Worm (Caenorhabditis elegans) whole organism, L4 larva: ENCODE measurements around the gene ZK757.1.
A peak's percentile ranks its signal among the peaks of the same experiment; 100 is the strongest.

Experiments used
- F37D6.2 ChIP-seq: sonication (generic microtip); optimal IDR thresholded peaks from 2 replicates; lab custom pipeline; 2016; ENCODE audit warnings: mild to moderate bottlenecking, missing genetic modification characterization, missing compliant biosample characterization
- T26A8.4 ChIP-seq: fragments of 200-800 bp; sonication (Bioruptor generic); IDR thresholded peaks from 2 replicates; pipeline ENCODE4 v1.3.6; 2022; ENCODE audit warnings: missing genetic modification characterization, missing compliant biosample characterization
- Y5F2A.4 ChIP-seq: fragments of 200-800 bp; sonication (Bioruptor generic); optimal IDR thresholded peaks from 2 replicates; lab custom pipeline; 2018; ENCODE audit warnings: mild to moderate bottlenecking, missing genetic modification characterization, missing compliant biosample characterization
- Y75B8A.6 ChIP-seq: fragments of 200-800 bp; sonication (Bioruptor generic); IDR thresholded peaks from 2 replicates; pipeline ENCODE4 v1.3.6; 2022; ENCODE audit warnings: missing genetic modification reagents, missing genetic modification characterization, missing compliant biosample characterization
- ZK337.2 ChIP-seq: fragments of 200-800 bp; sonication (Bioruptor generic); IDR thresholded peaks from 2 replicates; pipeline ENCODE4 v1.3.6; 2022; ENCODE audit warnings: missing genetic modification reagents, missing genetic modification characterization, missing compliant biosample characterization
- aha-1 ChIP-seq: fragments of 150-350 bp; peaks from one replicate; lab custom pipeline; 2014; ENCODE audit warnings: missing biosample characterization, missing genetic modification characterization
- ceh-20 ChIP-seq: fragments of 200-800 bp; sonication (Bioruptor generic); IDR thresholded peaks from 2 replicates; pipeline ENCODE4 v1.3.6; 2022; ENCODE audit warnings: missing genetic modification reagents, missing genetic modification characterization, missing compliant biosample characterization
- ces-1 ChIP-seq: fragments of 150-350 bp; sonication (generic microtip); optimal IDR thresholded peaks from 4 replicates; lab custom pipeline; 2014; ENCODE audit warnings: missing biosample characterization, missing genetic modification reagents, missing genetic modification characterization
- cey-2 ChIP-seq: sonication (generic microtip); optimal IDR thresholded peaks from 3 replicates; lab custom pipeline; 2017; ENCODE audit warnings: missing genetic modification characterization, mild to moderate bottlenecking, missing compliant biosample characterization, antibody characterized with exemption, borderline replicate concordance; ENCODE audit not compliant: insufficient read depth
- daf-16 ChIP-seq, 3 experiments: sonication (generic microtip); optimal IDR thresholded peaks; 2 replicates each; lab custom pipeline; 2016 to 2017; ENCODE audit warnings: missing genetic modification characterization in 3 of 3, missing genetic modification reagents in 3 of 3, mild to moderate bottlenecking in 2 of 3, missing compliant biosample characterization in 2 of 3, missing biosample characterization in 1 of 3, moderate library complexity in 1 of 3
- dmd-6 ChIP-seq: fragments of 200-800 bp; sonication (Bioruptor generic); IDR thresholded peaks from 2 replicates; pipeline ENCODE4 v1.3.6; 2022; ENCODE audit warnings: missing genetic modification reagents, missing genetic modification characterization, missing compliant biosample characterization
- dpl-1 ChIP-seq: fragments of 150-350 bp; optimal IDR thresholded peaks from 2 replicates; lab custom pipeline; 2014; ENCODE audit warnings: missing biosample characterization, missing genetic modification reagents, missing genetic modification characterization
- dve-1 ChIP-seq: sonication (generic microtip); optimal IDR thresholded peaks from 2 replicates; lab custom pipeline; 2017; ENCODE audit warnings: antibody characterized with exemption, mild to moderate bottlenecking, missing genetic modification characterization, missing compliant biosample characterization; ENCODE audit not compliant: insufficient read depth
- fkh-10 ChIP-seq: fragments of 150-350 bp; optimal IDR thresholded peaks from 2 replicates; lab custom pipeline; 2014; ENCODE audit warnings: missing biosample characterization, missing genetic modification reagents, missing genetic modification characterization
- hlh-11 ChIP-seq: fragments of 200-800 bp; sonication (Bioruptor generic); optimal IDR thresholded peaks from 2 replicates; lab custom pipeline; 2018; ENCODE audit warnings: mild to moderate bottlenecking, missing genetic modification characterization, missing compliant biosample characterization
- hmg-1.1 ChIP-seq: fragments of 200-800 bp; sonication (Bioruptor generic); IDR thresholded peaks from 2 replicates; pipeline ENCODE4 v1.3.6; 2022; ENCODE audit warnings: missing genetic modification reagents, missing genetic modification characterization, missing compliant biosample characterization
- lin-13 ChIP-seq: fragments of 150-350 bp; optimal IDR thresholded peaks from 2 replicates; lab custom pipeline; 2014; ENCODE audit warnings: missing biosample characterization, missing genetic modification reagents, missing genetic modification characterization
- lin-38 ChIP-seq: fragments of 200-800 bp; sonication (Bioruptor generic); IDR thresholded peaks from 2 replicates; pipeline ENCODE4 v1.3.6; 2022; ENCODE audit warnings: missing genetic modification reagents, missing genetic modification characterization, missing compliant biosample characterization
- lin-39 ChIP-seq: fragments of 150-350 bp; optimal IDR thresholded peaks from 2 replicates; lab custom pipeline; 2014; ENCODE audit warnings: missing biosample characterization, missing genetic modification reagents, missing genetic modification characterization
- lsy-2 ChIP-seq, 2 experiments: fragments of 150-350 bp in 1 of 2; sonication (generic microtip) in 1 of 2; optimal IDR thresholded peaks; 2 replicates each; lab custom pipeline; 2014 to 2017; ENCODE audit warnings: missing biosample characterization in 2 of 2, missing genetic modification characterization in 2 of 2
- madf-5 ChIP-seq, 2 experiments: fragments of 200-800 bp; sonication (Bioruptor generic); IDR thresholded peaks; 2 replicates each; pipeline ENCODE4 v1.3.6; 2022; ENCODE audit warnings: missing compliant biosample characterization in 2 of 2, missing genetic modification characterization in 2 of 2
- mdl-1 ChIP-seq, 2 experiments: fragments of 150-350 bp in 1 of 2; sonication (generic microtip) in 1 of 2; optimal IDR thresholded peaks; 2 replicates each; lab custom pipeline; 2014 to 2017; ENCODE audit warnings: missing biosample characterization in 2 of 2, missing genetic modification characterization in 2 of 2
- mdt-29 ChIP-seq: fragments of 200-800 bp; sonication (Bioruptor generic); IDR thresholded peaks from 2 replicates; pipeline ENCODE4 v1.3.6; 2022; ENCODE audit warnings: missing genetic modification reagents, missing genetic modification characterization, missing compliant biosample characterization
- mep-1 ChIP-seq: fragments of 150-350 bp; sonication (generic microtip); optimal IDR thresholded peaks from 3 replicates; lab custom pipeline; 2014; ENCODE audit warnings: missing biosample characterization, missing genetic modification characterization
- mxl-2 ChIP-seq: fragments of 200-800 bp; sonication (Bioruptor generic); conservative IDR thresholded peaks from 2 replicates; pipeline ENCODE4 v1.3.6; 2022; ENCODE audit warnings: missing genetic modification reagents, missing genetic modification characterization, missing compliant biosample characterization
- nhr-10 ChIP-seq: fragments of 150-350 bp; optimal IDR thresholded peaks from 2 replicates; lab custom pipeline; 2014; ENCODE audit warnings: missing biosample characterization, missing genetic modification characterization
- nhr-102 ChIP-seq: sonication (generic microtip); optimal IDR thresholded peaks from 2 replicates; lab custom pipeline; 2016; ENCODE audit warnings: mild to moderate bottlenecking, missing genetic modification characterization, moderate library complexity, missing compliant biosample characterization
- nhr-11 ChIP-seq: fragments of 150-350 bp; optimal IDR thresholded peaks from 2 replicates; lab custom pipeline; 2014; ENCODE audit warnings: missing biosample characterization, missing genetic modification characterization
- nhr-28 ChIP-seq: fragments of 150-350 bp; optimal IDR thresholded peaks from 2 replicates; lab custom pipeline; 2014; ENCODE audit warnings: missing biosample characterization, missing genetic modification characterization
- nhr-42 ChIP-seq: fragments of 200-800 bp; sonication (Bioruptor generic); IDR thresholded peaks from 2 replicates; pipeline ENCODE4 v1.3.6; 2022; ENCODE audit warnings: missing genetic modification characterization, missing compliant biosample characterization
- nhr-48 ChIP-seq: sonication (generic microtip); optimal IDR thresholded peaks from 2 replicates; lab custom pipeline; 2016; ENCODE audit warnings: mild to moderate bottlenecking, missing genetic modification characterization, missing compliant biosample characterization
- nhr-77 ChIP-seq: fragments of 150-350 bp; optimal IDR thresholded peaks from 2 replicates; lab custom pipeline; 2014; ENCODE audit warnings: missing biosample characterization, missing genetic modification characterization
- pha-4 ChIP-seq, 2 experiments: fragments of 150-350 bp in 1 of 2; fragments of 200-800 bp in 1 of 2; sonication (Bioruptor generic) in 1 of 2; IDR thresholded peaks in 1 of 2; optimal IDR thresholded peaks in 1 of 2; 2 replicates each; pipeline versions ENCODE4 v1.3.6 to Lab custom; 2014 to 2022; ENCODE audit warnings: missing genetic modification characterization in 2 of 2, missing genetic modification reagents in 2 of 2, missing biosample characterization in 1 of 2, missing compliant biosample characterization in 1 of 2
- pqm-1 ChIP-seq: sonication (generic microtip); optimal IDR thresholded peaks from 2 replicates; lab custom pipeline; 2017; ENCODE audit warnings: missing biosample characterization, missing genetic modification characterization
- snpc-1.2 ChIP-seq: fragments of 200-800 bp; sonication (Bioruptor generic); IDR thresholded peaks from 2 replicates; pipeline ENCODE4 v1.3.6; 2022; ENCODE audit warnings: missing genetic modification reagents, missing genetic modification characterization, missing compliant biosample characterization
- snpc-4 ChIP-seq: fragments of 150-350 bp; optimal IDR thresholded peaks from 2 replicates; lab custom pipeline; 2014; ENCODE audit warnings: missing biosample characterization, missing genetic modification characterization
- unc-39 ChIP-seq: sonication (generic microtip); optimal IDR thresholded peaks from 2 replicates; lab custom pipeline; 2017; ENCODE audit warnings: missing biosample characterization, missing genetic modification characterization
- unc-62 ChIP-seq, 3 experiments: fragments of 150-350 bp in 1 of 3; sonication (generic microtip); optimal IDR thresholded peaks in 2 of 3; peaks in 1 of 3; 1 replicate in 1 of 3; 2 replicates in 2 of 3; lab custom pipeline; 2014 to 2017; ENCODE audit warnings: missing biosample characterization in 3 of 3, missing genetic modification characterization in 3 of 3, missing genetic modification reagents in 3 of 3, missing genotype in 1 of 3
- zag-1 ChIP-seq: fragments of 150-350 bp; optimal IDR thresholded peaks from 2 replicates; lab custom pipeline; 2014; ENCODE audit warnings: missing biosample characterization, missing genetic modification characterization

ZK757.1 gene

ce11 chrIII:9860201-9860780, 10.6 kb downstream of the ZK757.1 start, which contains the start of gene twk-48:
Gene twk-48 (plus strand): TSS chrIII:9860730.
- peak; percentile 34 for TF ChIP-seq fkh-10 (GFP tag; lab: Kevin White, UChicago)
- TF ChIP-seq T26A8.4 (GFP tag; lab: Robert Waterston, UW), result no peak
- no peak for TF ChIP-seq nhr-102 (tag; lab: Kevin White, UChicago)
- TF ChIP-seq lin-39 (tag; lab: Kevin White, UChicago), result peak; percentile 7
- TF ChIP-seq unc-62 (GFP tag; optimal IDR thresholded peaks at IDR 0.05 in 1 of 2; lab: Kevin White, UChicago), result peak in 1 of 2 experiments; percentile 85
- TF ChIP-seq unc-62 (tag; optimal IDR thresholded peaks at IDR 0.05; lab: Kevin White, UChicago), result no peak
- no peak for TF ChIP-seq pqm-1 (tag; lab: Kevin White, UChicago)
- TF ChIP-seq ZK337.2 (GFP tag; lab: Robert Waterston, UW), result no peak
- no peak for TF ChIP-seq nhr-11 (tag; lab: Kevin White, UChicago)
- TF ChIP-seq, all 104 proteins: peak for 3

ce11 chrIII:9859133-9859775, 11.7 kb downstream of the ZK757.1 start, which contains the start of gene gpdh-2:
Gene gpdh-2 (minus strand): TSS chrIII:9859183.
- TF ChIP-seq snpc-4 (no peak), daf-16 (GFP tag; optimal IDR thresholded peaks at IDR 0.05; lab: Kevin White, UChicago) (peak in 1 of 2 experiments; percentile 81), daf-16 (tag; optimal IDR thresholded peaks at IDR 0.05; lab: Kevin White, UChicago) (no peak)

DNA sequence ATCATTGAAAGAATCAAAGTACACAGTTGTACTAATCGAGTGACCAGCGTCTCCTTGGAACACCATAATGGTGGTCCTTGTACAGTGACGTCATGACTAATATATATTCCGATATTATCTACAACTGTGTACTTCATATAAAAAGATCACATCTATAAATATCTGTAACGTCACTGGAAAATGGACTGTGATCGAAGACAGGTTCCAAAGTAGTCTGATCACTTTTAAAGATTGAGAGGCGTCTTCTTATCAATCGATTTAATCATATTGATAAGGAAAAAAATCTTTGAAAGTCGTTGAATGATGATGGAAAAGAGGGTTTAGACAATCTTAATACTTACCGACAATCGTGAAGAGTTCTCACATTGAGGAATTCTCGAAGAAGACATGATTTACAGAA, 12.9 kb downstream of the ZK757.1 start:
- peak; percentile 12; the same call in 1 of the 2 replicates for TF ChIP-seq dmd-6 (GFP tag; lab: Robert Waterston, UW)
- peak; percentile 61 for TF ChIP-seq dve-1
- no peak for TF ChIP-seq nhr-28 (tag; lab: Kevin White, UChicago)
- peak; percentile 27 for TF ChIP-seq hlh-11
- TF ChIP-seq daf-16 (GFP tag; optimal IDR thresholded peaks at IDR 0.05; lab: Kevin White, UChicago), result no peak
- peak; percentile 36 for TF ChIP-seq daf-16 (tag; optimal IDR thresholded peaks at IDR 0.05; lab: Kevin White, UChicago)
- TF ChIP-seq unc-62 (GFP tag; optimal IDR thresholded peaks at IDR 0.05 in 1 of 2; lab: Kevin White, UChicago), result peak in 1 of 2 experiments; percentile 38
- no peak for TF ChIP-seq unc-62 (tag; optimal IDR thresholded peaks at IDR 0.05; lab: Kevin White, UChicago)
- peak; percentile 38 for TF ChIP-seq pqm-1 (tag; lab: Kevin White, UChicago)
- TF ChIP-seq nhr-48 (tag; lab: Kevin White, UChicago), result peak; percentile 32
- no peak for TF ChIP-seq mdt-29 (GFP tag; lab: Robert Waterston, UW)

DNA sequence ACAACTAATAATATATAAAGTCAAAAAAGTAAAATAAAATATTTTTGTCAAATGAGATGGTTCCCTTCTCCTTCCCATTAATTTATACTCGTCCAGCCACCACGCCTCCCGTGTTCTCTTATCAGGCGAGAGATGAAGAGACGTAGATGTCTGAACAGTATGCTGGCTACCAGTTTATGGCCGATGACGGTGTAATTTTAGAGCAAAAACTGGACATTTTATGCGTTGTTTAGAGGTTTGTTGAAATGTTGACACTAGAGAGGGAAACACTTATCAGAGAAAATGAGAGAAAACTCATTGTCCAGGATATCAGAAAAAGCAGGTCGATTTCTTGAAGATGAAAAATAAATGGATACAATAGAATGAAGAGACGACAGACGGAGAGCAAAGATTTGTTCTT, 13.8 kb downstream of the ZK757.1 start:
- TF ChIP-seq F37D6.2 (tag; lab: Kevin White, UChicago) (no peak), lin-13 (GFP tag; lab: Kevin White, UChicago) (no peak), nhr-11 (tag; lab: Kevin White, UChicago) (peak; percentile 15), cey-2 (tag; lab: Kevin White, UChicago) (no peak), zag-1 (no peak), snpc-4 (no peak), lin-38 (no peak), mxl-2 (GFP tag; lab: Robert Waterston, UW) (no peak), unc-39 (tag; lab: Kevin White, UChicago) (no peak), aha-1 (tag; lab: Kevin White, UChicago) (no peak), T26A8.4 (GFP tag; lab: Robert Waterston, UW) (no peak), unc-62 (GFP tag; optimal IDR thresholded peaks at IDR 0.05 in 1 of 2; lab: Kevin White, UChicago) (peak in 1 of 2 experiments; percentile 29), unc-62 (tag; optimal IDR thresholded peaks at IDR 0.05; lab: Kevin White, UChicago) (no peak), mep-1 (tag; lab: Kevin White, UChicago) (peak; percentile 8), nhr-28 (tag; lab: Kevin White, UChicago) (peak; percentile 27), dpl-1 (GFP tag; lab: Kevin White, UChicago) (no peak), hmg-1.1 (no peak), ces-1 (GFP tag; lab: Kevin White, UChicago) (no peak), nhr-77 (tag; lab: Kevin White, UChicago) (peak; percentile 36), snpc-1.2 (GFP tag; lab: Robert Waterston, UW) (no peak), mdl-1 (tag; optimal IDR thresholded peaks at IDR 0.05; lab: Kevin White, UChicago) (peak in 1 of 2 experiments; percentile 36), lsy-2 (tag; optimal IDR thresholded peaks at IDR 0.05; lab: Kevin White, UChicago) (no peak), ceh-20 (GFP tag; lab: Robert Waterston, UW) (no peak), nhr-42 (GFP tag; lab: Robert Waterston, UW) (no peak), pha-4 (GFP tag; IDR thresholded peaks at IDR 0.05; lab: Robert Waterston, UW) (no peak), pha-4 (tag; optimal IDR thresholded peaks at IDR 0.05; lab: Kevin White, UChicago) (no peak), nhr-10 (no peak), Y75B8A.6 (GFP tag; lab: Robert Waterston, UW) (no peak), Y5F2A.4 (GFP tag; lab: Kevin White, UChicago) (no peak), daf-16 (GFP tag; optimal IDR thresholded peaks at IDR 0.05; lab: Kevin White, UChicago) (no peak), daf-16 (tag; optimal IDR thresholded peaks at IDR 0.05; lab: Kevin White, UChicago) (peak; percentile 90), madf-5 (GFP tag; IDR thresholded peaks at IDR 0.05; lab: Robert Waterston, UW) (no peak), hlh-11 (peak; percentile 54), dve-1 (peak; percentile 77)
